Worm (Caenorhabditis elegans) whole organism, young adult: ENCODE data around the gene Y69E1A.4.

Source experiments
- F23B12.7 ChIP-seq: sonication (generic microtip); optimal IDR thresholded peaks from 2 replicates; lab custom pipeline; 2017; ENCODE audit warnings: missing genetic modification characterization, mild to moderate bottlenecking, missing compliant biosample characterization, antibody characterized with exemption, moderate library complexity; ENCODE audit not compliant: insufficient read depth
- F55B11.4 ChIP-seq: sonication (generic microtip); optimal IDR thresholded peaks from 2 replicates; lab custom pipeline; 2016; ENCODE audit warnings: missing compliant biosample characterization, missing genetic modification characterization, borderline replicate concordance; ENCODE audit not compliant: insufficient read depth
- F57C9.4 ChIP-seq: sonication (generic microtip); optimal IDR thresholded peaks from 2 replicates; lab custom pipeline; 2017; ENCODE audit warnings: mild to moderate bottlenecking, missing genetic modification characterization, missing compliant biosample characterization
- K11D2.4 ChIP-seq: fragments of 200-800 bp; sonication (Bioruptor generic); IDR thresholded peaks from 2 replicates; pipeline ENCODE4 v1.3.6; 2022; ENCODE audit warnings: missing genetic modification reagents, missing genetic modification characterization, missing compliant biosample characterization
- T26A5.8 ChIP-seq: sonication (generic microtip); optimal IDR thresholded peaks from 2 replicates; lab custom pipeline; 2016; ENCODE audit warnings: missing genetic modification characterization, missing compliant biosample characterization
- atf-7 ChIP-seq: sonication (generic microtip); optimal IDR thresholded peaks from 2 replicates; lab custom pipeline; 2017; ENCODE audit warnings: mild to moderate bottlenecking, missing genetic modification characterization, missing compliant biosample characterization
- bed-1 ChIP-seq: fragments of 200-800 bp; sonication (Bioruptor generic); IDR thresholded peaks from 2 replicates; pipeline ENCODE4 v1.3.6; 2022; ENCODE audit warnings: missing genetic modification reagents, missing genetic modification characterization, missing compliant biosample characterization
- dpff-1 ChIP-seq: sonication (generic microtip); optimal IDR thresholded peaks from 2 replicates; lab custom pipeline; 2017; ENCODE audit warnings: mild to moderate bottlenecking, missing genetic modification characterization, missing compliant biosample characterization
- let-607 ChIP-seq, 2 experiments: fragments of 200-800 bp in 1 of 2; sonication (Bioruptor generic) in 1 of 2; sonication (generic microtip) in 1 of 2; optimal IDR thresholded peaks; 2 replicates each; lab custom pipeline; 2016 to 2018; ENCODE audit warnings: mild to moderate bottlenecking in 2 of 2, missing compliant biosample characterization in 2 of 2, missing genetic modification characterization in 2 of 2, moderate library complexity in 2 of 2, missing genotype in 1 of 2
- nfyb-1 ChIP-seq: fragments of 200-800 bp; sonication (Bioruptor generic); IDR thresholded peaks from 2 replicates; pipeline ENCODE4 v1.3.6; 2022; ENCODE audit warnings: missing genetic modification reagents, missing genetic modification characterization, missing compliant biosample characterization
- nhr-80 ChIP-seq: sonication (generic microtip); optimal IDR thresholded peaks from 2 replicates; lab custom pipeline; 2016; ENCODE audit warnings: missing genetic modification characterization, missing compliant biosample characterization
- rec-8 ChIP-seq, 2 experiments: sonication (generic microtip); optimal IDR thresholded peaks; 2 replicates each; lab custom pipeline; 2016; ENCODE audit warnings: mild to moderate bottlenecking in 2 of 2, missing genetic modification characterization in 2 of 2, missing genetic modification reagents in 2 of 2, missing genotype in 2 of 2, missing biosample characterization in 1 of 2, missing compliant biosample characterization in 1 of 2, moderate library complexity in 1 of 2
- sea-2 ChIP-seq: fragments of 200-800 bp; sonication (Bioruptor generic); IDR thresholded peaks from 2 replicates; pipeline ENCODE4 v1.3.6; 2022; ENCODE audit warnings: missing genetic modification characterization, missing compliant biosample characterization
- unc-62 ChIP-seq: fragments of 150-350 bp; optimal IDR thresholded peaks from 2 replicates; lab custom pipeline; 2014; ENCODE audit warnings: missing biosample characterization, missing genetic modification reagents, missing genetic modification characterization

- TF ChIP-seq atf-7 (no peak), bed-1 (GFP tag; lab: Robert Waterston, UW) (no peak), F23B12.7 (tag; lab: Kevin White, UChicago) (no peak), nfyb-1 (GFP tag; lab: Robert Waterston, UW) (no peak), T26A5.8 (tag; lab: Kevin White, UChicago) (no peak), F57C9.4 (tag; lab: Kevin White, UChicago) (no peak), nhr-80 (tag; lab: Kevin White, UChicago) (peak; percentile 44), rec-8 (tag; optimal IDR thresholded peaks at IDR 0.05; lab: Kevin White, UChicago) (no peak), dpff-1 (tag; lab: Kevin White, UChicago) (no peak), F55B11.4 (tag; lab: Kevin White, UChicago) (no peak), unc-62 (no peak), let-607 (tag; optimal IDR thresholded peaks at IDR 0.05; lab: Kevin White, UChicago) (no peak), sea-2 (GFP tag; lab: Robert Waterston, UW) (no peak), K11D2.4 (GFP tag; lab: Robert Waterston, UW) (no peak)
These were observed 20.9 kb downstream of the Y69E1A.4 start for ce11 chrIV:10975968-10976367.
